Fruit fly (Drosophila melanogaster) whole organism, pupa: ENCODE results near the gene CG32726.

Source experiments
- CG12605 ChIP-seq: fragments of 200-800 bp; sonication (Bioruptor generic); IDR thresholded peaks from 2 replicates; pipeline ENCODE4 v1.3.6; 2022; ENCODE audit warnings: missing biosample characterization, missing genetic modification characterization
- CG4496 ChIP-seq: fragments of 200-800 bp; sonication (Bioruptor generic); IDR thresholded peaks from 3 replicates; pipeline ENCODE4 v1.3.6; 2022; ENCODE audit warnings: missing biosample characterization, missing genetic modification characterization
- CG8159 ChIP-seq: fragments of 200-800 bp; sonication (Bioruptor generic); optimal IDR thresholded peaks from 3 replicates; lab custom pipeline; 2018; ENCODE audit warnings: missing biosample characterization, mild to moderate bottlenecking, missing genetic modification characterization, moderate library complexity
- EcR ChIP-seq: fragments of 200-800 bp; sonication (Bioruptor generic); optimal IDR thresholded peaks from 3 replicates; lab custom pipeline; 2019; ENCODE audit warnings: missing biosample characterization, missing genetic modification characterization, mild to moderate bottlenecking, moderate library complexity, missing genetic modification reagents
- rn ChIP-seq: fragments of 200-800 bp; sonication (Bioruptor generic); IDR thresholded peaks from 2 replicates; pipeline ENCODE4 v1.3.6; 2022; ENCODE audit warnings: missing biosample characterization, missing genetic modification characterization

DNA sequence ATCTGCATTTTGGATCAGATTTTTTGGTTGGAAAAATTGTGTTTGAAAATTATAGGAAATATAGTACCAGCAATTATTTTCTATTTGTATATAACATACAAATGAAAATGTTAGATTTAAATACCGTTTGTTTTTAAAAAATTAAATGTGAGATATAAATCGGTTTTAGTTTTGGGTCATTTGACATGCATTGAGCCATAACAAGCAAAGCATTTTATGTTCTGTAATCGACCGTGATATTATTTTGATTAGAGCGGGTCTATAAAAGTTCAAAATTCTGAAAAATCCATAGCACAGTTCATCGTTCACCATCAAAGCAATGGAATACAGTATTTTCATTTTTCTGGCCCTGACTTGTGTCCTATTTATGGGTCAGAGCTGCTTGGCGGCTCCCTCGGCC lies 8.6 kb downstream of the CG32726 start, which contains the start of gene CG34337:
- TF ChIP-seq CG4496 (GFP tag; lab: Robert Waterston, UW) (no peak), CG12605 (GFP tag; lab: Robert Waterston, UW) (no peak), rn (GFP tag; lab: Robert Waterston, UW) (no peak), EcR (GFP tag; lab: Kevin White, UChicago) (no peak), CG8159 (tag; lab: Kevin White, UChicago) (no peak)
